Worm (Caenorhabditis elegans): ENCODE measurements around the gene F21D5.9.

Gene F21D5.9

ce11 chrIV:8757729-8758128, 33.9 kb downstream of the F21D5.9 start:
- TF ChIP-seq pqm-1 (tag; optimal IDR thresholded peaks at IDR 0.05) (no peak), eyg-1 (tag; optimal IDR thresholded peaks at IDR 0.05) (no peak), che-1 (tag; optimal IDR thresholded peaks at IDR 0.05) (no peak), unc-42 (tag; optimal IDR thresholded peaks at IDR 0.05) (peak; percentile 19), mec-3 (tag; optimal IDR thresholded peaks at IDR 0.05; ENCODE audit: borderline replicate concordance) (no peak), ceh-45 (GFP tag; IDR thresholded peaks at IDR 0.05) (no peak), tbx-2 (tag; optimal IDR thresholded peaks at IDR 0.05) (no peak), ceh-18 (tag; optimal IDR thresholded peaks at IDR 0.05) (peak; percentile 14), pros-1 (tag; optimal IDR thresholded peaks at IDR 0.05) (no peak), pha-4 (tag; optimal IDR thresholded peaks at IDR 0.05) (no peak), ztf-16 (tag; optimal IDR thresholded peaks at IDR 0.05) (no peak), ceh-31 (tag; optimal IDR thresholded peaks at IDR 0.05) (no peak), K09A11.1 (tag; optimal IDR thresholded peaks at IDR 0.05; ENCODE audit: insufficient read depth) (no peak), unc-55 (GFP tag; optimal IDR thresholded peaks at IDR 0.05) (no peak), tbx-7 (tag; optimal IDR thresholded peaks at IDR 0.05) (no peak), npax-4 (tag; optimal IDR thresholded peaks at IDR 0.05) (no peak)

ce11 chrIV:8758620-8759019, 34.8 kb downstream of the F21D5.9 start:
- no peak for TF ChIP-seq unc-55 (GFP tag; optimal IDR thresholded peaks at IDR 0.05)
- TF ChIP-seq ceh-18 (tag; optimal IDR thresholded peaks at IDR 0.05): no peak
- TF ChIP-seq che-1 (tag; optimal IDR thresholded peaks at IDR 0.05): no peak
- peak; percentile 17 for TF ChIP-seq ceh-31 (tag; optimal IDR thresholded peaks at IDR 0.05)
- no peak for TF ChIP-seq K02D7.2 (tag; optimal IDR thresholded peaks at IDR 0.05)
- TF ChIP-seq pax-1 (tag; optimal IDR thresholded peaks at IDR 0.05): no peak
- peak; percentile 35 for TF ChIP-seq unc-42 (tag; optimal IDR thresholded peaks at IDR 0.05)
- peak; percentile 4 for TF ChIP-seq ceh-14 (tag; optimal IDR thresholded peaks at IDR 0.05)
- no peak for TF ChIP-seq ets-4 (tag; optimal IDR thresholded peaks at IDR 0.05)
- no peak for TF ChIP-seq tbx-2 (tag; optimal IDR thresholded peaks at IDR 0.05)
- peak; percentile 25 for TF ChIP-seq nfya-1 (tag; optimal IDR thresholded peaks at IDR 0.05)

- TF ChIP-seq zip-5 (tag; optimal IDR thresholded peaks at IDR 0.05) (no peak), elt-4 (tag; optimal IDR thresholded peaks at IDR 0.05) (no peak), C08G9.2 (tag; optimal IDR thresholded peaks at IDR 0.05) (no peak), ceh-6 (GFP tag; optimal IDR thresholded peaks at IDR 0.05) (no peak), ceh-19 (GFP tag; optimal IDR thresholded peaks at IDR 0.05) (no peak), che-1 (tag; optimal IDR thresholded peaks at IDR 0.05) (no peak), hlh-6 (tag; optimal IDR thresholded peaks at IDR 0.05) (no peak), lin-11 (tag; optimal IDR thresholded peaks at IDR 0.05) (no peak), sdc-2 (tag; optimal IDR thresholded peaks at IDR 0.05) (no peak), unc-86 (tag; optimal IDR thresholded peaks at IDR 0.05) (no peak)
Observed at ce11 chrIV:8761896-8762295, 38.1 kb downstream of the F21D5.9 start, which contains the start of the genes F20C5.11 and klp-11. F20C5.11 (minus strand) TSS chrIV:8761996. klp-11 (minus strand) TSS chrIV:8762066.

ce11 chrIV:8762471-8762870, 38.7 kb downstream of the F21D5.9 start:
- TF ChIP-seq nfya-1 (tag; optimal IDR thresholded peaks at IDR 0.05) (peak; percentile 52), tbx-7 (tag; optimal IDR thresholded peaks at IDR 0.05) (no peak), Y22D7AL.16 (tag; optimal IDR thresholded peaks at IDR 0.05) (no peak), ceh-34 (tag; optimal IDR thresholded peaks at IDR 0.05) (peak; percentile 49), C08G9.2 (tag; optimal IDR thresholded peaks at IDR 0.05) (no peak), che-1 (tag; optimal IDR thresholded peaks at IDR 0.05) (no peak), tbx-2 (tag; optimal IDR thresholded peaks at IDR 0.05) (peak; percentile 44), nhr-232 (tag; optimal IDR thresholded peaks at IDR 0.05) (no peak), ceh-24 (tag; optimal IDR thresholded peaks at IDR 0.05) (no peak), ceh-45 (GFP tag; IDR thresholded peaks at IDR 0.05) (no peak), C38D4.7 (GFP tag; optimal IDR thresholded peaks at IDR 0.05) (no peak), hlh-6 (tag; optimal IDR thresholded peaks at IDR 0.05) (no peak), ceh-18 (tag; optimal IDR thresholded peaks at IDR 0.05) (peak; percentile 20), ceh-48 (tag; optimal IDR thresholded peaks at IDR 0.05) (peak; percentile 92), hlh-8 (tag; optimal IDR thresholded peaks at IDR 0.05) (peak; percentile 69), elt-2 (tag; optimal IDR thresholded peaks at IDR 0.05) (no peak), ceh-31 (tag; optimal IDR thresholded peaks at IDR 0.05) (peak; percentile 82), ceh-30 (tag; optimal IDR thresholded peaks at IDR 0.05) (no peak), unc-86 (tag; optimal IDR thresholded peaks at IDR 0.05) (no peak), ama-1 (optimal IDR thresholded peaks at IDR 0.05) (no peak), ets-4 (tag; optimal IDR thresholded peaks at IDR 0.05) (no peak), eyg-1 (tag; optimal IDR thresholded peaks at IDR 0.05) (no peak), zip-5 (tag; optimal IDR thresholded peaks at IDR 0.05) (no peak), lim-6 (tag; optimal IDR thresholded peaks at IDR 0.05) (no peak), ceh-22 (tag; optimal IDR thresholded peaks at IDR 0.05) (no peak), unc-42 (tag; optimal IDR thresholded peaks at IDR 0.05) (peak; percentile 84), dve-1 (tag; optimal IDR thresholded peaks at IDR 0.05) (no peak)
